Worm (Caenorhabditis elegans) whole organism, young adult: ENCODE measurements around the gene rfth-1.

ENCODE experiments used
- B0019.2 ChIP-seq: fragments of 200-800 bp; sonication (Bioruptor generic); conservative IDR thresholded peaks from 2 replicates; pipeline ENCODE4 v1.3.6; 2022; ENCODE audit warnings: missing genetic modification reagents, missing genetic modification characterization, missing compliant biosample characterization
- B0035.1 ChIP-seq: sonication (generic microtip); optimal IDR thresholded peaks from 2 replicates; lab custom pipeline; 2016; ENCODE audit warnings: missing genetic modification characterization, mild to moderate bottlenecking, missing compliant biosample characterization, missing genotype, missing genetic modification reagents
- F22D6.2 ChIP-seq: sonication (generic microtip); optimal IDR thresholded peaks from 2 replicates; lab custom pipeline; 2016; ENCODE audit warnings: mild to moderate bottlenecking, missing genetic modification characterization, missing compliant biosample characterization
- F33H1.4 ChIP-seq: fragments of 200-800 bp; sonication (Bioruptor generic); IDR thresholded peaks from 2 replicates; pipeline ENCODE4 v1.3.6; 2022; ENCODE audit warnings: missing genetic modification reagents, missing genetic modification characterization, missing compliant biosample characterization
- F37B4.10 ChIP-seq: fragments of 200-800 bp; sonication (Bioruptor generic); IDR thresholded peaks from 2 replicates; pipeline ENCODE4 v1.3.6; 2022; ENCODE audit warnings: missing genetic modification characterization, missing compliant biosample characterization
- F39B2.1 ChIP-seq: fragments of 200-800 bp; sonication (Bioruptor generic); IDR thresholded peaks from 2 replicates; pipeline ENCODE4 v1.3.6; 2022; ENCODE audit warnings: missing genetic modification reagents, missing genetic modification characterization, missing compliant biosample characterization
- F52B5.7 ChIP-seq: sonication (generic microtip); optimal IDR thresholded peaks from 2 replicates; lab custom pipeline; 2016; ENCODE audit warnings: mild to moderate bottlenecking, missing genetic modification characterization, missing compliant biosample characterization
- F57A8.1 ChIP-seq: fragments of 200-800 bp; sonication (Bioruptor generic); optimal IDR thresholded peaks from 2 replicates; lab custom pipeline; 2018; ENCODE audit warnings: mild to moderate bottlenecking, missing genetic modification characterization, moderate library complexity, missing compliant biosample characterization
- F57C9.4 ChIP-seq: sonication (generic microtip); optimal IDR thresholded peaks from 2 replicates; lab custom pipeline; 2017; ENCODE audit warnings: mild to moderate bottlenecking, missing genetic modification characterization, missing compliant biosample characterization
- K11D2.4 ChIP-seq: fragments of 200-800 bp; sonication (Bioruptor generic); IDR thresholded peaks from 2 replicates; pipeline ENCODE4 v1.3.6; 2022; ENCODE audit warnings: missing genetic modification reagents, missing genetic modification characterization, missing compliant biosample characterization
- K12H6.12 ChIP-seq: fragments of 200-800 bp; sonication (Bioruptor generic); optimal IDR thresholded peaks from 2 replicates; lab custom pipeline; 2018; ENCODE audit warnings: mild to moderate bottlenecking, missing genetic modification characterization, missing compliant biosample characterization
- T07F8.4 ChIP-seq: sonication (generic microtip); optimal IDR thresholded peaks from 2 replicates; lab custom pipeline; 2016; ENCODE audit warnings: mild to moderate bottlenecking, missing genetic modification characterization, moderate library complexity, missing compliant biosample characterization
- T26A5.8 ChIP-seq: sonication (generic microtip); optimal IDR thresholded peaks from 2 replicates; lab custom pipeline; 2016; ENCODE audit warnings: missing genetic modification characterization, missing compliant biosample characterization
- Y95B8A.8 ChIP-seq: fragments of 200-800 bp; sonication (Bioruptor generic); IDR thresholded peaks from 2 replicates; pipeline ENCODE4 v1.3.6; 2022; ENCODE audit warnings: missing genetic modification reagents, missing genetic modification characterization, missing compliant biosample characterization
- ama-1 ChIP-seq, 3 experiments: fragments of 150-350 bp in 1 of 3; sonication (generic microtip) in 2 of 3; optimal IDR thresholded peaks; 2 replicates each; lab custom pipeline; 2014 to 2018; ENCODE audit warnings: missing biosample characterization in 2 of 3, missing genetic modification characterization in 2 of 3, missing genetic modification reagents in 2 of 3
- atf-7 ChIP-seq: sonication (generic microtip); optimal IDR thresholded peaks from 2 replicates; lab custom pipeline; 2017; ENCODE audit warnings: mild to moderate bottlenecking, missing genetic modification characterization, missing compliant biosample characterization
- athp-1 ChIP-seq: sonication (generic microtip); optimal IDR thresholded peaks from 2 replicates; lab custom pipeline; 2017; ENCODE audit warnings: mild to moderate bottlenecking, missing genetic modification characterization, missing compliant biosample characterization
- attf-3 ChIP-seq: fragments of 200-800 bp; sonication (Bioruptor generic); conservative IDR thresholded peaks from 2 replicates; pipeline ENCODE4 v1.3.6; 2022; ENCODE audit warnings: missing genetic modification reagents, missing genetic modification characterization, missing compliant biosample characterization
- attf-5 ChIP-seq: fragments of 200-800 bp; sonication (Bioruptor generic); optimal IDR thresholded peaks from 2 replicates; lab custom pipeline; 2018; ENCODE audit warnings: mild to moderate bottlenecking, missing genetic modification characterization, missing compliant biosample characterization
- bed-1 ChIP-seq: fragments of 200-800 bp; sonication (Bioruptor generic); IDR thresholded peaks from 2 replicates; pipeline ENCODE4 v1.3.6; 2022; ENCODE audit warnings: missing genetic modification reagents, missing genetic modification characterization, missing compliant biosample characterization
- bed-2 ChIP-seq: fragments of 200-800 bp; sonication (Bioruptor generic); IDR thresholded peaks from 2 replicates; pipeline ENCODE4 v1.3.6; 2022; ENCODE audit warnings: missing genetic modification reagents, missing genetic modification characterization, missing compliant biosample characterization
- cebp-1 ChIP-seq, 2 experiments: fragments of 200-800 bp in 1 of 2; sonication (Bioruptor generic) in 1 of 2; sonication (generic microtip) in 1 of 2; IDR thresholded peaks in 1 of 2; optimal IDR thresholded peaks in 1 of 2; 2 replicates each; pipeline versions ENCODE4 v1.3.6 to Lab custom; 2017 to 2022; ENCODE audit warnings: missing compliant biosample characterization in 2 of 2, missing genetic modification characterization in 2 of 2, mild to moderate bottlenecking in 1 of 2, missing genetic modification reagents in 1 of 2, moderate library complexity in 1 of 2
- ceh-27 ChIP-seq: fragments of 200-800 bp; sonication (Bioruptor generic); optimal IDR thresholded peaks from 2 replicates; lab custom pipeline; 2018; ENCODE audit warnings: mild to moderate bottlenecking, missing genetic modification characterization, moderate library complexity, missing compliant biosample characterization
- ceh-40 ChIP-seq: fragments of 200-800 bp; sonication (Bioruptor generic); IDR thresholded peaks from 2 replicates; pipeline ENCODE4 v1.3.6; 2022; ENCODE audit warnings: missing genetic modification characterization, missing compliant biosample characterization
- ceh-79 ChIP-seq: sonication (generic microtip); optimal IDR thresholded peaks from 2 replicates; lab custom pipeline; 2017; ENCODE audit warnings: mild to moderate bottlenecking, missing genetic modification characterization, missing compliant biosample characterization
- ceh-91 ChIP-seq: fragments of 200-800 bp; sonication (Bioruptor generic); IDR thresholded peaks from 2 replicates; pipeline ENCODE4 v1.3.6; 2022; ENCODE audit warnings: missing genetic modification reagents, missing genetic modification characterization, missing compliant biosample characterization
- dpl-1 ChIP-seq: fragments of 150-350 bp; optimal IDR thresholded peaks from 2 replicates; lab custom pipeline; 2014; ENCODE audit warnings: missing biosample characterization, missing genetic modification reagents, missing genetic modification characterization
- egrh-3 ChIP-seq: fragments of 200-800 bp; sonication (Bioruptor generic); IDR thresholded peaks from 2 replicates; pipeline ENCODE4 v1.3.6; 2022; ENCODE audit warnings: missing genetic modification reagents, missing genetic modification characterization, missing compliant biosample characterization
- ekl-4 ChIP-seq: fragments of 200-800 bp; sonication (Bioruptor generic); IDR thresholded peaks from 2 replicates; pipeline ENCODE4 v1.3.6; 2022; ENCODE audit warnings: missing genetic modification reagents, missing genetic modification characterization, missing compliant biosample characterization
- hrde-1 ChIP-seq: sonication (generic microtip); optimal IDR thresholded peaks from 2 replicates; lab custom pipeline; 2016; ENCODE audit warnings: missing genetic modification characterization, mild to moderate bottlenecking, missing compliant biosample characterization, moderate library complexity, missing genotype, missing genetic modification reagents, borderline replicate concordance
- lag-1 ChIP-seq: fragments of 200-800 bp; sonication (Bioruptor generic); IDR thresholded peaks from 2 replicates; pipeline ENCODE4 v1.3.6; 2022; ENCODE audit warnings: missing genetic modification reagents, missing genetic modification characterization, missing compliant biosample characterization
- let-526 ChIP-seq: fragments of 200-800 bp; sonication (Bioruptor generic); IDR thresholded peaks from 2 replicates; pipeline ENCODE4 v1.3.6; 2022; ENCODE audit warnings: missing genetic modification reagents, missing genetic modification characterization, missing compliant biosample characterization
- lin-54 ChIP-seq: fragments of 200-800 bp; sonication (Bioruptor generic); optimal IDR thresholded peaks from 2 replicates; lab custom pipeline; 2018; ENCODE audit warnings: mild to moderate bottlenecking, missing genetic modification characterization, missing compliant biosample characterization
- lir-1 ChIP-seq: fragments of 200-800 bp; sonication (Bioruptor generic); conservative IDR thresholded peaks from 2 replicates; pipeline ENCODE4 v1.3.6; 2022; ENCODE audit warnings: missing genetic modification reagents, missing genetic modification characterization, missing compliant biosample characterization
- mcd-1 ChIP-seq: fragments of 200-800 bp; sonication (Bioruptor generic); IDR thresholded peaks from 2 replicates; pipeline ENCODE4 v1.3.6; 2022; ENCODE audit warnings: missing genetic modification reagents, missing genetic modification characterization, missing compliant biosample characterization
- mes-4 ChIP-seq: sonication (generic microtip); optimal IDR thresholded peaks from 2 replicates; lab custom pipeline; 2016; ENCODE audit warnings: missing genotype, missing genetic modification characterization, missing compliant biosample characterization
- nfya-1 ChIP-seq: sonication (generic microtip); optimal IDR thresholded peaks from 2 replicates; lab custom pipeline; 2017; ENCODE audit warnings: antibody characterized with exemption, missing compliant biosample characterization, missing genetic modification characterization, borderline replicate concordance; ENCODE audit not compliant: insufficient read depth
- nfya-2 ChIP-seq: fragments of 200-800 bp; sonication (Bioruptor generic); IDR thresholded peaks from 2 replicates; pipeline ENCODE4 v1.3.6; 2022; ENCODE audit warnings: missing genetic modification reagents, missing genetic modification characterization, missing compliant biosample characterization
- repo-1 ChIP-seq: sonication (generic microtip); optimal IDR thresholded peaks from 2 replicates; lab custom pipeline; 2017; ENCODE audit warnings: mild to moderate bottlenecking, missing genetic modification characterization, missing compliant biosample characterization
- snpc-1.1 ChIP-seq: sonication (generic microtip); optimal IDR thresholded peaks from 2 replicates; lab custom pipeline; 2017; ENCODE audit warnings: missing genetic modification characterization, mild to moderate bottlenecking, missing compliant biosample characterization, antibody characterized with exemption, moderate library complexity, missing genotype, missing genetic modification reagents; ENCODE audit not compliant: insufficient read depth
- snpc-3.4 ChIP-seq: sonication (generic microtip); optimal IDR thresholded peaks from 2 replicates; lab custom pipeline; 2017; ENCODE audit warnings: missing genetic modification characterization, mild to moderate bottlenecking, missing compliant biosample characterization, antibody characterized with exemption, moderate library complexity, missing genotype, missing genetic modification reagents
- tlf-1 ChIP-seq: fragments of 200-800 bp; sonication (Bioruptor generic); optimal IDR thresholded peaks from 2 replicates; lab custom pipeline; 2018; ENCODE audit warnings: mild to moderate bottlenecking, missing genetic modification characterization, missing compliant biosample characterization
- zfh-2 ChIP-seq: fragments of 200-800 bp; sonication (Bioruptor generic); conservative IDR thresholded peaks from 2 replicates; pipeline ENCODE4 v1.3.6; 2022; ENCODE audit warnings: missing genetic modification reagents, missing genetic modification characterization, missing compliant biosample characterization
- zim-3 ChIP-seq: sonication (generic microtip); optimal IDR thresholded peaks from 2 replicates; lab custom pipeline; 2017; ENCODE audit warnings: mild to moderate bottlenecking, missing genetic modification characterization, moderate library complexity, missing compliant biosample characterization
- ztf-22 ChIP-seq: fragments of 200-800 bp; sonication (Bioruptor generic); optimal IDR thresholded peaks from 2 replicates; lab custom pipeline; 2018; ENCODE audit warnings: mild to moderate bottlenecking, missing genetic modification characterization, moderate library complexity, missing compliant biosample characterization
- ztf-25 ChIP-seq: fragments of 200-800 bp; sonication (Bioruptor generic); IDR thresholded peaks from 2 replicates; pipeline ENCODE4 v1.3.6; 2022; ENCODE audit warnings: missing genetic modification reagents, missing genetic modification characterization, missing compliant biosample characterization

Gene rfth-1

DNA sequence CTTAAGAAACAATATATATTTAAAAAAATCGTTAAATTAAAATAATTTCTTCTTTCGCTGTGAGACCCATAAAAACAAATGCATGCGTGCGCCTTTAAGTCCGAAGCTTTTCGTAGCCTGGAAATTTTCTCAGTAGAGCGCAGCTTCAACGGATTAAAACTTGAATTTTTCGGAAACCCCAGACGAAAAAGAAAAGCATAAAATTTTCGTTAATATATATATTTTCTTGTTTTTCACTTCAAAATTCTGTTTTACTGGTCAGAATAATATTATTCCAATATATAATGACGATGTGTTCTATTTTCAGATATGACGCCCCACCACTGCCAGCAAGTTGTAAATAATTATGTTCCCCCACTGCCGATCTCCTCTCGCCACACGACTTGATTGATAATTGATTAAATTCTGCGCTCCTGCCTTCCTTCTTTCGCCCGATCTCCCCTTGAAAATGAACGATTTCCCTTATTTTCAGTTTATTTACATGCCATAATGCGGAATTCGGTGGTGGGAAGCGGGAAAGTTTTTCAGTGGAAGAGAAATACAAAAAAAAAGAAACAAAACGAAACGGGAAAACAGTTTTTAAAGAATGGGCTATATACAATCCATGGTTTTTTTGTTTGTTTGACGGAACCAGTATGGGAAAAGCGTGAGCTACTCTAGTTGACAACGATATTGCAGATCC, 42.9 kb downstream of the rfth-1 start (continued):
- TF ChIP-seq atf-7 (tag; lab: Kevin White, UChicago) (peak; percentile 31), repo-1 (tag; lab: Kevin White, UChicago) (peak; percentile 95), F33H1.4 (GFP tag; lab: Robert Waterston, UW) (peak; percentile 85), ama-1 (optimal IDR thresholded peaks at IDR 0.05; lab: Kevin White, UChicago) (peak; percentile 98), ama-1 (GFP tag; optimal IDR thresholded peaks at IDR 0.05; lab: Kevin White, UChicago) (peak in 1 of 2 experiments; percentile 13), lir-1 (no peak), T07F8.4 (tag; lab: Kevin White, UChicago) (no peak), F37B4.10 (no peak), K12H6.12 (peak; percentile 41), mcd-1 (GFP tag; lab: Robert Waterston, UW) (peak; percentile 56), tlf-1 (GFP tag; lab: Kevin White, UChicago) (peak; percentile 69), ceh-79 (tag; lab: Kevin White, UChicago) (peak; percentile 86), Y95B8A.8 (GFP tag; lab: Robert Waterston, UW) (peak; percentile 68), egrh-3 (GFP tag; lab: Robert Waterston, UW) (peak; percentile 55), attf-3 (GFP tag; lab: Robert Waterston, UW) (no peak), lag-1 (GFP tag; lab: Robert Waterston, UW) (no peak), bed-1 (GFP tag; lab: Robert Waterston, UW) (0 out of 2 replicates have a peak, but pooled peaks have one; percentile 3), zim-3 (tag; lab: Kevin White, UChicago) (no peak), cebp-1 (GFP tag; IDR thresholded peaks at IDR 0.05; lab: Robert Waterston, UW) (peak; percentile 42; the same call in 1 of the 2 replicates), cebp-1 (tag; optimal IDR thresholded peaks at IDR 0.05; lab: Kevin White, UChicago) (peak; percentile 81), dpl-1 (GFP tag; lab: Kevin White, UChicago) (no peak), let-526 (no peak), F22D6.2 (tag; lab: Kevin White, UChicago) (peak; percentile 16), ceh-40 (GFP tag; lab: Robert Waterston, UW) (no peak), snpc-1.1 (tag; lab: Kevin White, UChicago) (peak; percentile 18), ceh-27 (GFP tag; lab: Kevin White, UChicago) (peak; percentile 38), zfh-2 (GFP tag; lab: Robert Waterston, UW) (no peak), attf-5 (GFP tag; lab: Kevin White, UChicago) (peak; percentile 67), ekl-4 (GFP tag; lab: Robert Waterston, UW) (no peak), ztf-22 (GFP tag; lab: Kevin White, UChicago) (no peak), lin-54 (GFP tag; lab: Kevin White, UChicago) (peak; percentile 54), K11D2.4 (GFP tag; lab: Robert Waterston, UW) (peak; percentile 41; the same call in 1 of the 2 replicates), ztf-25 (GFP tag; lab: Robert Waterston, UW) (no peak), nfya-1 (tag; lab: Kevin White, UChicago) (no peak), F52B5.7 (tag; lab: Kevin White, UChicago) (peak; percentile 50), F57C9.4 (peak; percentile 24), hrde-1 (tag; lab: Kevin White, UChicago) (no peak), snpc-3.4 (tag; lab: Kevin White, UChicago) (no peak), B0035.1 (tag; lab: Kevin White, UChicago) (peak; percentile 82), F39B2.1 (GFP tag; lab: Robert Waterston, UW) (no peak), athp-1 (peak; percentile 75), B0019.2 (GFP tag; lab: Robert Waterston, UW) (0 out of 2 replicates have a peak, but pooled peaks have one; percentile 29), ceh-91 (GFP tag; lab: Robert Waterston, UW) (peak; percentile 57), nfya-2 (no peak), mes-4 (tag; lab: Kevin White, UChicago) (peak; percentile 8), F57A8.1 (GFP tag; lab: Kevin White, UChicago) (no peak), T26A5.8 (tag; lab: Kevin White, UChicago) (no peak), bed-2 (GFP tag; lab: Robert Waterston, UW) (no peak)
